Fruit fly (Drosophila melanogaster) whole organism, embryonic: ENCODE data around the gene holn1.

Source experiments
- CG10654 ChIP-seq: fragments of 200-800 bp; sonication (Bioruptor generic); optimal IDR thresholded peaks from 2 replicates; lab custom pipeline; 2016; ENCODE audit warnings: missing biosample characterization, missing genetic modification characterization
- CG10959 ChIP-seq: fragments of 200-800 bp; sonication (Bioruptor generic); IDR thresholded peaks from 2 replicates; pipeline ENCODE4 v1.3.6; 2022; ENCODE audit warnings: missing biosample characterization, missing genetic modification characterization
- CG12659 ChIP-seq: fragments of 200-800 bp; sonication (Bioruptor generic); optimal IDR thresholded peaks from 3 replicates; lab custom pipeline; 2017; ENCODE audit warnings: mild to moderate bottlenecking, missing biosample characterization, missing genetic modification reagents, missing genetic modification characterization
- CG14710 ChIP-seq: fragments of 200-800 bp; sonication (Bioruptor generic); optimal IDR thresholded peaks from 3 replicates; lab custom pipeline; 2019; ENCODE audit warnings: missing biosample characterization, mild to moderate bottlenecking, missing genetic modification characterization, moderate library complexity
- CG15479 ChIP-seq: fragments of 200-800 bp; sonication (Bioruptor generic); optimal IDR thresholded peaks from 3 replicates; lab custom pipeline; 2019; ENCODE audit warnings: missing biosample characterization, mild to moderate bottlenecking, missing genetic modification characterization, moderate library complexity
- CG2712 ChIP-seq: fragments of 200-800 bp; optimal IDR thresholded peaks from 3 replicates; lab custom pipeline; 2019; ENCODE audit warnings: missing biosample characterization, mild to moderate bottlenecking, missing genetic modification characterization, moderate library complexity
- CG3281 ChIP-seq: fragments of 200-800 bp; sonication (Bioruptor generic); optimal IDR thresholded peaks from 3 replicates; lab custom pipeline; 2017; ENCODE audit warnings: missing biosample characterization, mild to moderate bottlenecking, missing genetic modification characterization
- CG33557 ChIP-seq: fragments of 200-800 bp; sonication (Bioruptor generic); optimal IDR thresholded peaks from 2 replicates; lab custom pipeline; 2019; ENCODE audit warnings: missing biosample characterization, mild to moderate bottlenecking, missing genetic modification characterization, moderate library complexity
- CG4730 ChIP-seq: fragments of 200-800 bp; sonication (Bioruptor generic); IDR thresholded peaks from 2 replicates; pipeline ENCODE4 v1.3.6; 2022; ENCODE audit warnings: missing biosample characterization, missing genetic modification characterization
- CG5953 ChIP-seq: fragments of 200-800 bp; sonication (Bioruptor generic); IDR thresholded peaks from 2 replicates; pipeline ENCODE4 v1.3.6; 2022; ENCODE audit warnings: missing biosample characterization, missing genetic modification characterization
- CG6254 ChIP-seq: fragments of 200-800 bp; sonication (Bioruptor generic); optimal IDR thresholded peaks from 3 replicates; lab custom pipeline; 2017; ENCODE audit warnings: mild to moderate bottlenecking, missing biosample characterization, missing genetic modification reagents, missing genetic modification characterization
- CG6272 ChIP-seq: fragments of 200-800 bp; sonication (Bioruptor generic); IDR thresholded peaks from 2 replicates; pipeline ENCODE4 v1.3.6; 2022; ENCODE audit warnings: missing biosample characterization, missing genetic modification characterization
- CG7271 ChIP-seq: fragments of 200-800 bp; sonication (Bioruptor generic); optimal IDR thresholded peaks from 2 replicates; lab custom pipeline; 2018; ENCODE audit warnings: missing biosample characterization, mild to moderate bottlenecking, missing genetic modification characterization, moderate library complexity
- CG7928 ChIP-seq: fragments of 200-800 bp; sonication (Bioruptor generic); optimal IDR thresholded peaks from 2 replicates; lab custom pipeline; 2017; ENCODE audit warnings: missing biosample characterization, mild to moderate bottlenecking, missing genetic modification characterization
- CG8290 ChIP-seq, 3 experiments: fragments of 200-800 bp; sonication (Bioruptor generic); optimal IDR thresholded peaks; 2 replicates each; lab custom pipeline; 2016 to 2019; ENCODE audit warnings: missing biosample characterization in 3 of 3, missing genetic modification characterization in 3 of 3, mild to moderate bottlenecking in 2 of 3, moderate library complexity in 1 of 3
- CG9215 ChIP-seq: fragments of 200-800 bp; sonication (Bioruptor generic); IDR thresholded peaks from 2 replicates; pipeline ENCODE4 v1.3.6; 2022; ENCODE audit warnings: missing biosample characterization, missing genetic modification characterization
- D19A ChIP-seq: fragments of 200-800 bp; optimal IDR thresholded peaks from 3 replicates; lab custom pipeline; 2019; ENCODE audit warnings: missing biosample characterization, mild to moderate bottlenecking, missing genetic modification characterization, moderate library complexity
- Eip74EF ChIP-seq, 2 experiments: fragments of 200-800 bp in 1 of 2; fragments of >200 bp in 1 of 2; sonication (Bioruptor generic) in 1 of 2; optimal IDR thresholded peaks; 2 replicates each; lab custom pipeline; 2017 to 2019; ENCODE audit warnings: missing biosample characterization in 2 of 2, missing genetic modification characterization in 2 of 2, mild to moderate bottlenecking in 1 of 2, moderate library complexity in 1 of 2
- Gug ChIP-seq: fragments of 200-800 bp; sonication (Bioruptor generic); IDR thresholded peaks from 4 replicates; pipeline ENCODE4 v1.3.6; 2022; ENCODE audit warnings: missing biosample characterization, missing genetic modification characterization
- HLHmδ ChIP-seq: fragments of 200-800 bp; sonication (Bioruptor generic); optimal IDR thresholded peaks from 2 replicates; lab custom pipeline; 2018; ENCODE audit warnings: missing biosample characterization, mild to moderate bottlenecking, missing genetic modification characterization, moderate library complexity
- Hr51 ChIP-seq, 2 experiments: fragments of 200-800 bp; sonication (Bioruptor generic); optimal IDR thresholded peaks; 2 replicates in 1 of 2; 3 replicates in 1 of 2; lab custom pipeline; 2016 to 2018; ENCODE audit warnings: missing biosample characterization in 2 of 2, missing genetic modification characterization in 2 of 2, mild to moderate bottlenecking in 1 of 2, moderate library complexity in 1 of 2
- Hsf ChIP-seq: fragments of 200-800 bp; sonication (Bioruptor generic); optimal IDR thresholded peaks from 3 replicates; lab custom pipeline; 2016; ENCODE audit warnings: missing biosample characterization, missing genetic modification characterization
- Lim3 ChIP-seq: fragments of 200-800 bp; sonication (Bioruptor generic); IDR thresholded peaks from 2 replicates; pipeline ENCODE4 v1.3.6; 2022; ENCODE audit warnings: missing biosample characterization, missing genetic modification characterization
- Lpt ChIP-seq: fragments of >200 bp; optimal IDR thresholded peaks from 2 replicates; lab custom pipeline; 2018; ENCODE audit warnings: missing biosample characterization, missing genetic modification characterization
- NC2α ChIP-seq: fragments of 200-800 bp; sonication (Bioruptor generic); optimal IDR thresholded peaks from 2 replicates; lab custom pipeline; 2016; ENCODE audit warnings: missing biosample characterization, missing genetic modification characterization
- NFAT ChIP-seq: fragments of 200-800 bp; sonication (Bioruptor generic); IDR thresholded peaks from 2 replicates; pipeline ENCODE4 v1.3.6; 2022; ENCODE audit warnings: missing biosample characterization, missing genetic modification characterization
- NK7.1 ChIP-seq: fragments of 200-800 bp; sonication (Bioruptor generic); optimal IDR thresholded peaks from 3 replicates; lab custom pipeline; 2016; ENCODE audit warnings: missing biosample characterization, missing genetic modification characterization
- Stat92E ChIP-seq, 3 experiments: fragments of >200 bp in 2 of 3; fragments of 200-800 bp in 1 of 3; sonication (Bioruptor generic) in 1 of 3; optimal IDR thresholded peaks; 2 replicates each; lab custom pipeline; 2017 to 2019; ENCODE audit warnings: missing biosample characterization in 3 of 3, missing genetic modification characterization in 3 of 3, mild to moderate bottlenecking in 1 of 3, moderate library complexity in 1 of 3
- Tbp ChIP-seq: fragments of >200 bp; optimal IDR thresholded peaks from 2 replicates; lab custom pipeline; 2018; ENCODE audit warnings: missing biosample characterization, missing genetic modification characterization
- Vsx1 ChIP-seq: fragments of 200-800 bp; sonication (Bioruptor generic); optimal IDR thresholded peaks from 2 replicates; lab custom pipeline; 2017; ENCODE audit warnings: missing biosample characterization, mild to moderate bottlenecking, missing genetic modification characterization, missing genetic modification reagents
- ara ChIP-seq: fragments of 200-800 bp; sonication (Bioruptor generic); IDR thresholded peaks from 2 replicates; pipeline ENCODE4 v1.3.6; 2022; ENCODE audit warnings: missing biosample characterization, missing genetic modification characterization
- ase ChIP-seq: fragments of 200-800 bp; sonication (Bioruptor generic); IDR thresholded peaks from 3 replicates; pipeline ENCODE4 v1.3.6; 2022; ENCODE audit warnings: missing biosample characterization, missing genetic modification characterization
- bigmax ChIP-seq: fragments of 200-800 bp; sonication (Bioruptor generic); optimal IDR thresholded peaks from 2 replicates; lab custom pipeline; 2018; ENCODE audit warnings: missing biosample characterization, mild to moderate bottlenecking, missing genetic modification characterization
- bsh ChIP-seq, 2 experiments: fragments of 200-800 bp; sonication (Bioruptor generic); optimal IDR thresholded peaks; 2 replicates each; lab custom pipeline; 2017 to 2018; ENCODE audit warnings: mild to moderate bottlenecking in 2 of 2, missing biosample characterization in 2 of 2, missing genetic modification characterization in 2 of 2, moderate library complexity in 1 of 2
- btn ChIP-seq: fragments of 200-800 bp; sonication (Bioruptor generic); optimal IDR thresholded peaks from 2 replicates; lab custom pipeline; 2016; ENCODE audit warnings: missing biosample characterization, missing genetic modification characterization
- crol ChIP-seq: fragments of 200-800 bp; sonication (Bioruptor generic); IDR thresholded peaks from 2 replicates; pipeline ENCODE4 v1.3.6; 2022; ENCODE audit warnings: missing biosample characterization, missing genetic modification characterization
- emc ChIP-seq: fragments of 200-800 bp; sonication (Bioruptor generic); optimal IDR thresholded peaks from 2 replicates; lab custom pipeline; 2016; ENCODE audit warnings: missing biosample characterization, missing genetic modification characterization
- esg ChIP-seq: fragments of 200-800 bp; sonication (Bioruptor generic); conservative IDR thresholded peaks from 2 replicates; pipeline ENCODE4 v1.3.6; 2022; ENCODE audit warnings: missing biosample characterization, missing genetic modification characterization
- fd102C ChIP-seq: fragments of 200-800 bp; sonication (Bioruptor generic); optimal IDR thresholded peaks from 2 replicates; lab custom pipeline; 2018; ENCODE audit warnings: missing biosample characterization, mild to moderate bottlenecking, missing genetic modification characterization, moderate library complexity
- gem ChIP-seq: fragments of 200-800 bp; sonication (Bioruptor generic); optimal IDR thresholded peaks from 2 replicates; lab custom pipeline; 2019; ENCODE audit warnings: missing biosample characterization, mild to moderate bottlenecking, missing genetic modification characterization, moderate library complexity
- lmd ChIP-seq: fragments of 200-800 bp; sonication (Bioruptor generic); IDR thresholded peaks from 2 replicates; pipeline ENCODE4 v1.3.6; 2022; ENCODE audit warnings: missing biosample characterization, missing genetic modification characterization
- mld ChIP-seq: fragments of 200-800 bp; sonication (Bioruptor generic); IDR thresholded peaks from 3 replicates; pipeline ENCODE4 v1.3.6; 2022; ENCODE audit warnings: missing biosample characterization, missing genetic modification characterization; ENCODE audit not compliant: partially characterized antibody
- nerfin-2 ChIP-seq: fragments of 200-800 bp; sonication (Bioruptor generic); IDR thresholded peaks from 2 replicates; pipeline ENCODE4 v1.3.6; 2022; ENCODE audit warnings: missing biosample characterization, missing genetic modification characterization; ENCODE audit not compliant: partially characterized antibody
- odd ChIP-seq: fragments of 200-800 bp; sonication (Bioruptor generic); optimal IDR thresholded peaks from 2 replicates; lab custom pipeline; 2017; ENCODE audit warnings: missing biosample characterization, mild to moderate bottlenecking, missing genetic modification characterization
- pita ChIP-seq: fragments of 200-800 bp; sonication (Bioruptor generic); optimal IDR thresholded peaks from 2 replicates; lab custom pipeline; 2017; ENCODE audit warnings: missing biosample characterization, mild to moderate bottlenecking, missing genetic modification characterization
- schlank ChIP-seq: fragments of 200-800 bp; sonication (Bioruptor generic); optimal IDR thresholded peaks from 2 replicates; lab custom pipeline; 2018; ENCODE audit warnings: missing biosample characterization, mild to moderate bottlenecking, missing genetic modification characterization
- unpg ChIP-seq: fragments of 200-800 bp; sonication (Bioruptor generic); optimal IDR thresholded peaks from 3 replicates; lab custom pipeline; 2018; ENCODE audit warnings: missing biosample characterization, mild to moderate bottlenecking, missing genetic modification characterization, moderate library complexity
- wek ChIP-seq: fragments of 200-800 bp; sonication (Bioruptor generic); optimal IDR thresholded peaks from 3 replicates; lab custom pipeline; 2018; ENCODE audit warnings: missing biosample characterization, mild to moderate bottlenecking, missing genetic modification characterization, moderate library complexity

holn1 gene

dm6 chr2L:10408122-10408576 lies 27.6 kb upstream of the holn1 start, which contains the start of the genes Ip259 and RpS27A (continued):
- TF ChIP-seq CG8290 (GFP tag; optimal IDR thresholded peaks at IDR 0.05; lab: Kevin White, UChicago): peak; percentile 74
- TF ChIP-seq CG8290 (tag; optimal IDR thresholded peaks at IDR 0.05; lab: Kevin White, UChicago): peak in 1 of 2 experiments; percentile 63
- no peak for TF ChIP-seq mld (GFP tag; lab: Robert Waterston, UW)
- no peak for TF ChIP-seq Tbp
- TF ChIP-seq NFAT (GFP tag; lab: Robert Waterston, UW): no peak; the same call in 1 of the 2 replicates
- peak; percentile 74 for TF ChIP-seq emc (GFP tag; lab: Kevin White, UChicago)
- TF ChIP-seq nerfin-2: no peak
- TF ChIP-seq Vsx1 (GFP tag; lab: Kevin White, UChicago): peak; percentile 61
- peak; percentile 61; the same call in 1 of the 2 replicates for TF ChIP-seq CG6272 (GFP tag; lab: Robert Waterston, UW)
- TF ChIP-seq NC2α (GFP tag; lab: Kevin White, UChicago): peak; percentile 47
- TF ChIP-seq bigmax (GFP tag; lab: Kevin White, UChicago): no peak
- TF ChIP-seq pita (GFP tag; lab: Kevin White, UChicago): no peak
- TF ChIP-seq D19A (tag; lab: Kevin White, UChicago): peak; percentile 45
- peak; percentile 18 for TF ChIP-seq CG6254 (GFP tag; lab: Kevin White, UChicago)
- TF ChIP-seq CG4730 (GFP tag; lab: Robert Waterston, UW): peak; percentile 35; the same call in 1 of the 2 replicates
- peak; percentile 65; the same call in 2 of the 3 replicates for TF ChIP-seq ase (GFP tag; lab: Robert Waterston, UW)
- peak; percentile 84 for TF ChIP-seq wek
- no peak for TF ChIP-seq crol (GFP tag; lab: Robert Waterston, UW)
- peak; percentile 69 for TF ChIP-seq CG10654 (GFP tag; lab: Kevin White, UChicago)
- peak; percentile 31; the same call in 1 of the 2 replicates for TF ChIP-seq esg
- TF ChIP-seq CG10959 (GFP tag; lab: Robert Waterston, UW): peak; percentile 41; the same call in 1 of the 2 replicates
- TF ChIP-seq Lpt (GFP tag; lab: Kevin White, UChicago): no peak
- peak; percentile 90 for TF ChIP-seq CG12659 (GFP tag; lab: Kevin White, UChicago)
- TF ChIP-seq odd (GFP tag; lab: Kevin White, UChicago): peak; percentile 65
- no peak for TF ChIP-seq gem
- TF ChIP-seq unpg (GFP tag; lab: Kevin White, UChicago): peak; percentile 76
- TF ChIP-seq Gug (GFP tag; lab: Robert Waterston, UW): no peak; the same call in 3 of the 4 replicates
- no peak for TF ChIP-seq CG9215 (GFP tag; lab: Robert Waterston, UW)
- peak; percentile 54 for TF ChIP-seq schlank (tag; lab: Kevin White, UChicago)
- TF ChIP-seq CG3281 (GFP tag; lab: Kevin White, UChicago): peak; percentile 81
- peak in 1 of 2 experiments; percentile 61 for TF ChIP-seq bsh (GFP tag; optimal IDR thresholded peaks at IDR 0.05; lab: Kevin White, UChicago)
- peak in 1 of 2 experiments; percentile 38 for TF ChIP-seq Hr51 (GFP tag; optimal IDR thresholded peaks at IDR 0.05; lab: Kevin White, UChicago)
- peak in 1 of 2 experiments; percentile 64 for TF ChIP-seq Eip74EF (GFP tag; optimal IDR thresholded peaks at IDR 0.05; lab: Kevin White, UChicago)
- peak; percentile 79 for TF ChIP-seq CG2712 (tag; lab: Kevin White, UChicago)
- peak; percentile 82 for TF ChIP-seq CG7271 (tag; lab: Kevin White, UChicago)
- peak; percentile 69 for TF ChIP-seq CG33557
- TF ChIP-seq Lim3 (GFP tag; lab: Robert Waterston, UW): no peak
- peak; percentile 57 for TF ChIP-seq lmd (GFP tag; lab: Robert Waterston, UW)
- peak; percentile 73 for TF ChIP-seq CG14710
- TF ChIP-seq btn (GFP tag; lab: Kevin White, UChicago): peak; percentile 32
- TF ChIP-seq HLHmδ: peak; percentile 86
- TF ChIP-seq ara (GFP tag; lab: Robert Waterston, UW): no peak
- TF ChIP-seq CG7928 (GFP tag; lab: Kevin White, UChicago): peak; percentile 69
- peak; percentile 2 for TF ChIP-seq fd102C (GFP tag; lab: Kevin White, UChicago)
- TF ChIP-seq NK7.1 (GFP tag; lab: Kevin White, UChicago): peak; percentile 44
- TF ChIP-seq Hsf (GFP tag; lab: Kevin White, UChicago): peak; percentile 80
- TF ChIP-seq CG5953 (GFP tag; lab: Robert Waterston, UW): peak; percentile 65; the same call in 1 of the 2 replicates
- peak in 1 of 3 experiments; percentile 65 for TF ChIP-seq Stat92E (GFP tag; optimal IDR thresholded peaks at IDR 0.05; lab: Kevin White, UChicago)
- no peak for TF ChIP-seq CG15479 (GFP tag; lab: Kevin White, UChicago)
